Fruit fly (Drosophila melanogaster) whole organism, embryonic: ENCODE results near the gene jdp.

ENCODE experiments used
- Bdp1 ChIP-seq: fragments of 200-800 bp; sonication (Bioruptor generic); optimal IDR thresholded peaks from 3 replicates; lab custom pipeline; 2016; ENCODE audit warnings: missing biosample characterization, missing genetic modification characterization
- C15 ChIP-seq: fragments of 200-800 bp; sonication (Bioruptor generic); IDR thresholded peaks from 3 replicates; pipeline ENCODE4 v1.3.6; 2022; ENCODE audit warnings: missing biosample characterization, missing genetic modification characterization
- CG10959 ChIP-seq: fragments of 200-800 bp; sonication (Bioruptor generic); IDR thresholded peaks from 2 replicates; pipeline ENCODE4 v1.3.6; 2022; ENCODE audit warnings: missing biosample characterization, missing genetic modification characterization
- CG11093 ChIP-seq: fragments of 200-800 bp; sonication (Bioruptor generic); IDR thresholded peaks from 3 replicates; pipeline ENCODE4 v1.3.6; 2022; ENCODE audit warnings: missing biosample characterization, missing genetic modification characterization
- CG11695 ChIP-seq: fragments of 200-800 bp; sonication (Bioruptor generic); IDR thresholded peaks from 3 replicates; pipeline ENCODE4 v1.3.6; 2022; ENCODE audit warnings: missing biosample characterization, missing genetic modification characterization
- CG12769 ChIP-seq: fragments of 200-800 bp; sonication (Bioruptor generic); optimal IDR thresholded peaks from 2 replicates; lab custom pipeline; 2019; ENCODE audit warnings: missing biosample characterization, mild to moderate bottlenecking, missing genetic modification characterization, moderate library complexity
- CG14050 ChIP-seq: fragments of 200-800 bp; sonication (Bioruptor generic); IDR thresholded peaks from 3 replicates; pipeline ENCODE4 v1.3.6; 2022; ENCODE audit warnings: missing biosample characterization, missing genetic modification characterization
- CG14441 ChIP-seq: fragments of 200-800 bp; sonication (Bioruptor generic); IDR thresholded peaks from 2 replicates; pipeline ENCODE4 v1.3.6; 2022; ENCODE audit warnings: missing biosample characterization, missing genetic modification characterization
- CG17385 ChIP-seq: fragments of 200-800 bp; sonication (Bioruptor generic); optimal IDR thresholded peaks from 3 replicates; lab custom pipeline; 2018; ENCODE audit warnings: missing biosample characterization, mild to moderate bottlenecking, missing genetic modification characterization
- CG2678 ChIP-seq: fragments of 200-800 bp; sonication (Bioruptor generic); optimal IDR thresholded peaks from 3 replicates; lab custom pipeline; 2019; ENCODE audit warnings: missing biosample characterization, mild to moderate bottlenecking, missing genetic modification characterization, moderate library complexity
- CG3065 ChIP-seq: fragments of 200-800 bp; sonication (Bioruptor generic); optimal IDR thresholded peaks from 2 replicates; lab custom pipeline; 2016; ENCODE audit warnings: missing biosample characterization, missing genetic modification characterization
- CG31224 ChIP-seq: fragments of 200-800 bp; sonication (Bioruptor generic); IDR thresholded peaks from 2 replicates; pipeline ENCODE4 v1.3.6; 2022; ENCODE audit warnings: missing biosample characterization, missing genetic modification characterization
- CG3407 ChIP-seq: fragments of 200-800 bp; sonication (Bioruptor generic); optimal IDR thresholded peaks from 2 replicates; lab custom pipeline; 2018; ENCODE audit warnings: missing biosample characterization, mild to moderate bottlenecking, missing genetic modification characterization
- CG43689 ChIP-seq: fragments of 200-800 bp; sonication (Bioruptor generic); IDR thresholded peaks from 2 replicates; pipeline ENCODE4 v1.3.6; 2022; ENCODE audit warnings: missing biosample characterization, missing genetic modification characterization
- CG4707 ChIP-seq: fragments of 200-800 bp; sonication (Bioruptor generic); optimal IDR thresholded peaks from 2 replicates; lab custom pipeline; 2018; ENCODE audit warnings: missing biosample characterization, mild to moderate bottlenecking, missing genetic modification characterization, moderate library complexity
- CG6254 ChIP-seq: fragments of 200-800 bp; sonication (Bioruptor generic); optimal IDR thresholded peaks from 3 replicates; lab custom pipeline; 2017; ENCODE audit warnings: mild to moderate bottlenecking, missing biosample characterization, missing genetic modification reagents, missing genetic modification characterization
- CG6654 ChIP-seq: fragments of 200-800 bp; sonication (Bioruptor generic); optimal IDR thresholded peaks from 2 replicates; lab custom pipeline; 2017; ENCODE audit warnings: missing biosample characterization, mild to moderate bottlenecking, missing genetic modification characterization
- CG6791 ChIP-seq: fragments of 200-800 bp; sonication (Bioruptor generic); IDR thresholded peaks from 3 replicates; pipeline ENCODE4 v1.3.6; 2022; ENCODE audit warnings: missing biosample characterization, missing genetic modification characterization; ENCODE audit not compliant: partially characterized antibody
- CG7271 ChIP-seq: fragments of 200-800 bp; sonication (Bioruptor generic); optimal IDR thresholded peaks from 2 replicates; lab custom pipeline; 2018; ENCODE audit warnings: missing biosample characterization, mild to moderate bottlenecking, missing genetic modification characterization, moderate library complexity
- CG7357 ChIP-seq: fragments of 200-800 bp; sonication (Bioruptor generic); IDR thresholded peaks from 3 replicates; pipeline ENCODE4 v1.3.6; 2022; ENCODE audit warnings: missing biosample characterization, missing genetic modification characterization
- CG7987 ChIP-seq: fragments of 200-800 bp; sonication (Bioruptor generic); optimal IDR thresholded peaks from 2 replicates; lab custom pipeline; 2018; ENCODE audit warnings: missing biosample characterization, mild to moderate bottlenecking, missing genetic modification characterization, moderate library complexity
- CG8359 ChIP-seq: fragments of 200-800 bp; sonication (Bioruptor generic); optimal IDR thresholded peaks from 2 replicates; lab custom pipeline; 2017; ENCODE audit warnings: missing biosample characterization, mild to moderate bottlenecking, missing genetic modification characterization, borderline replicate concordance
- CG9215 ChIP-seq: fragments of 200-800 bp; sonication (Bioruptor generic); IDR thresholded peaks from 2 replicates; pipeline ENCODE4 v1.3.6; 2022; ENCODE audit warnings: missing biosample characterization, missing genetic modification characterization
- D19B ChIP-seq: fragments of 200-800 bp; sonication (Bioruptor generic); optimal IDR thresholded peaks from 2 replicates; lab custom pipeline; 2017; ENCODE audit warnings: missing biosample characterization, mild to moderate bottlenecking, missing genetic modification characterization
- Dbx ChIP-seq: fragments of 200-800 bp; sonication (Bioruptor generic); IDR thresholded peaks from 3 replicates; pipeline ENCODE4 v1.3.6; 2022; ENCODE audit warnings: missing biosample characterization, missing genetic modification characterization
- Doc2 ChIP-seq: fragments of 200-800 bp; sonication (Bioruptor generic); IDR thresholded peaks from 2 replicates; pipeline ENCODE4 v1.3.6; 2022; ENCODE audit warnings: missing biosample characterization, missing genetic modification characterization
- Fer3 ChIP-seq: fragments of 200-800 bp; sonication (Bioruptor generic); optimal IDR thresholded peaks from 2 replicates; lab custom pipeline; 2018; ENCODE audit warnings: missing biosample characterization, mild to moderate bottlenecking, missing genetic modification characterization, moderate library complexity
- HLH4C ChIP-seq: fragments of 200-800 bp; sonication (Bioruptor generic); IDR thresholded peaks from 3 replicates; pipeline ENCODE4 v1.3.6; 2022; ENCODE audit warnings: missing biosample characterization, missing genetic modification characterization; ENCODE audit not compliant: partially characterized antibody
- Hr78 ChIP-seq, 2 experiments: fragments of 200-800 bp in 1 of 2; fragments of >200 bp in 1 of 2; sonication (Bioruptor generic) in 1 of 2; optimal IDR thresholded peaks; 2 replicates each; lab custom pipeline; 2017 to 2019; ENCODE audit warnings: missing biosample characterization in 2 of 2, missing genetic modification characterization in 2 of 2, mild to moderate bottlenecking in 1 of 2, moderate library complexity in 1 of 2
- Jarid2 ChIP-seq: fragments of 200-800 bp; sonication (Bioruptor generic); optimal IDR thresholded peaks from 3 replicates; lab custom pipeline; 2017; ENCODE audit warnings: mild to moderate bottlenecking, missing biosample characterization, missing genetic modification reagents, missing genetic modification characterization
- Lim3 ChIP-seq: fragments of 200-800 bp; sonication (Bioruptor generic); IDR thresholded peaks from 2 replicates; pipeline ENCODE4 v1.3.6; 2022; ENCODE audit warnings: missing biosample characterization, missing genetic modification characterization
- Lpt ChIP-seq: fragments of >200 bp; optimal IDR thresholded peaks from 2 replicates; lab custom pipeline; 2018; ENCODE audit warnings: missing biosample characterization, missing genetic modification characterization
- Myb ChIP-seq: fragments of 200-800 bp; sonication (Bioruptor generic); optimal IDR thresholded peaks from 2 replicates; lab custom pipeline; 2016; ENCODE audit warnings: missing biosample characterization, missing genetic modification characterization
- NC2α ChIP-seq: fragments of 200-800 bp; sonication (Bioruptor generic); optimal IDR thresholded peaks from 2 replicates; lab custom pipeline; 2016; ENCODE audit warnings: missing biosample characterization, missing genetic modification characterization
- NK7.1 ChIP-seq: fragments of 200-800 bp; sonication (Bioruptor generic); optimal IDR thresholded peaks from 3 replicates; lab custom pipeline; 2016; ENCODE audit warnings: missing biosample characterization, missing genetic modification characterization
- Oaz ChIP-seq: fragments of 200-800 bp; sonication (Bioruptor generic); IDR thresholded peaks from 2 replicates; pipeline ENCODE4 v1.3.6; 2022; ENCODE audit warnings: missing biosample characterization, missing genetic modification characterization
- Oli ChIP-seq: fragments of 200-800 bp; sonication (Bioruptor generic); optimal IDR thresholded peaks from 2 replicates; lab custom pipeline; 2018; ENCODE audit warnings: missing biosample characterization, mild to moderate bottlenecking, missing genetic modification characterization, moderate library complexity
- Opbp ChIP-seq: fragments of 200-800 bp; sonication (Bioruptor generic); IDR thresholded peaks from 3 replicates; pipeline ENCODE4 v1.3.6; 2022; ENCODE audit warnings: missing biosample characterization, missing genetic modification characterization; ENCODE audit not compliant: partially characterized antibody
- Poxn ChIP-seq: fragments of 200-800 bp; sonication (Bioruptor generic); IDR thresholded peaks from 2 replicates; pipeline ENCODE4 v1.3.6; 2022; ENCODE audit warnings: missing biosample characterization, missing genetic modification characterization
- chn ChIP-seq: fragments of 200-800 bp; sonication (Bioruptor generic); optimal IDR thresholded peaks from 2 replicates; lab custom pipeline; 2016; ENCODE audit warnings: missing biosample characterization, missing genetic modification characterization
- dmrt11E ChIP-seq: fragments of 200-800 bp; sonication (Bioruptor generic); optimal IDR thresholded peaks from 3 replicates; lab custom pipeline; 2018; ENCODE audit warnings: missing biosample characterization, mild to moderate bottlenecking, missing genetic modification characterization, moderate library complexity
- ftz-f1 ChIP-seq: fragments of 200-800 bp; sonication (Bioruptor generic); optimal IDR thresholded peaks from 2 replicates; lab custom pipeline; 2016; ENCODE audit warnings: missing biosample characterization, missing genetic modification characterization
- jigr1 ChIP-seq: fragments of 200-800 bp; sonication (Bioruptor generic); IDR thresholded peaks from 3 replicates; pipeline ENCODE4 v1.3.6; 2022; ENCODE audit warnings: missing biosample characterization, missing genetic modification characterization
- jing ChIP-seq: fragments of 200-800 bp; sonication (Bioruptor generic); optimal IDR thresholded peaks from 2 replicates; lab custom pipeline; 2018; ENCODE audit warnings: missing biosample characterization, mild to moderate bottlenecking, missing genetic modification characterization
- jumu ChIP-seq: fragments of 200-800 bp; sonication (Bioruptor generic); optimal IDR thresholded peaks from 3 replicates; lab custom pipeline; 2016; ENCODE audit warnings: missing biosample characterization, missing genetic modification characterization
- ken ChIP-seq: fragments of 200-800 bp; sonication (Bioruptor generic); IDR thresholded peaks from 3 replicates; pipeline ENCODE4 v1.3.6; 2022; ENCODE audit warnings: missing biosample characterization, missing genetic modification characterization
- onecut ChIP-seq: fragments of 200-800 bp; sonication (Bioruptor generic); IDR thresholded peaks from 2 replicates; pipeline ENCODE4 v1.3.6; 2022; ENCODE audit warnings: missing biosample characterization, missing genetic modification characterization
- pzg ChIP-seq: fragments of 200-800 bp; sonication (Bioruptor generic); optimal IDR thresholded peaks from 3 replicates; lab custom pipeline; 2018; ENCODE audit warnings: missing biosample characterization, mild to moderate bottlenecking, missing genetic modification characterization, moderate library complexity
- row ChIP-seq: fragments of 200-800 bp; sonication (Bioruptor generic); IDR thresholded peaks from 3 replicates; pipeline ENCODE4 v1.3.6; 2022; ENCODE audit warnings: missing biosample characterization, missing genetic modification characterization
- salm ChIP-seq: fragments of 200-800 bp; sonication (Bioruptor generic); optimal IDR thresholded peaks from 2 replicates; lab custom pipeline; 2018; ENCODE audit warnings: missing biosample characterization, mild to moderate bottlenecking, missing genetic modification characterization
- tin ChIP-seq: fragments of 200-800 bp; sonication (Bioruptor generic); optimal IDR thresholded peaks from 3 replicates; lab custom pipeline; 2016; ENCODE audit warnings: missing biosample characterization, missing genetic modification characterization

The jdp gene

DNA sequence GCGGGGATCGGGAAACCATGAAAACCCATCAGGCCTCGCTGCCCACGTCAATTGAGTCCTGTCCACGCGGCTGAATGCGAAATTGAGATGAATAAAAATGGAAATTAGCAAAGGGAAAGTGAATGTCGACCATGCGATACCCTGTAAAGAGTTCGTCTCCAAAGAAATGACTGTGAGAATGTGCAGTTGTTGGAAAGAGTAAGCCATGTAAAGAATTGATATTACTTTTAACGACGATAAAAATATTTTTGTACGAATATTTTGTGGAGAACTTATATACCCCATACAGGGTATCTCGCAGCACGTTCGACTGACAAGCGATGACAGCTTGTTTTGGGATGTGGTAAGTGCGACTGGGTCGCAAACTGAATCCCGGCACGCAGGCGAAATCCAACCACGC is 25.7 kb downstream of the jdp start (continued):
- TF ChIP-seq jigr1, result no peak
- no peak for TF ChIP-seq ftz-f1 (GFP tag; lab: Kevin White, UChicago)
- TF ChIP-seq dmrt11E (tag; lab: Kevin White, UChicago), result peak; percentile 48
- TF ChIP-seq CG3407 (GFP tag; lab: Kevin White, UChicago), result no peak
- no peak for TF ChIP-seq salm
- no peak for TF ChIP-seq CG8359 (GFP tag; lab: Kevin White, UChicago)
- no peak for TF ChIP-seq tin (GFP tag; lab: Kevin White, UChicago)
- no peak for TF ChIP-seq CG7357 (GFP tag; lab: Robert Waterston, UW)
- TF ChIP-seq Poxn (GFP tag; lab: Robert Waterston, UW), result no peak
- TF ChIP-seq CG6254 (GFP tag; lab: Kevin White, UChicago), result no peak
- TF ChIP-seq CG9215 (GFP tag; lab: Robert Waterston, UW), result peak; percentile 12; the same call in 1 of the 2 replicates
- TF ChIP-seq Opbp (GFP tag; lab: Robert Waterston, UW), result no peak
- peak; percentile 39; the same call in 1 of the 2 replicates for TF ChIP-seq CG10959 (GFP tag; lab: Robert Waterston, UW)
- TF ChIP-seq Jarid2, result no peak
- TF ChIP-seq Lim3 (GFP tag; lab: Robert Waterston, UW), result no peak
- TF ChIP-seq Oaz (GFP tag; lab: Robert Waterston, UW), result no peak
- no peak for TF ChIP-seq CG14050
- 0 out of 2 replicates have a peak, but pooled peaks have one; percentile 24 for TF ChIP-seq CG31224 (GFP tag; lab: Robert Waterston, UW)
- peak; percentile 35; the same call in 1 of the 2 replicates for TF ChIP-seq CG14441 (GFP tag; lab: Robert Waterston, UW)
- TF ChIP-seq CG7271 (tag; lab: Kevin White, UChicago), result peak; percentile 31
- peak; percentile 18 for TF ChIP-seq chn (GFP tag; lab: Kevin White, UChicago)
- no peak for TF ChIP-seq Doc2 (GFP tag; lab: Robert Waterston, UW)
- TF ChIP-seq CG4707 (GFP tag; lab: Kevin White, UChicago), result no peak
- no peak for TF ChIP-seq NK7.1 (GFP tag; lab: Kevin White, UChicago)
- TF ChIP-seq Fer3 (tag; lab: Kevin White, UChicago), result no peak
- no peak for TF ChIP-seq CG3065 (GFP tag; lab: Kevin White, UChicago)
- TF ChIP-seq Bdp1 (GFP tag; lab: Kevin White, UChicago), result no peak
- 0 out of 3 replicates have a peak, but pooled peaks have one; percentile 20 for TF ChIP-seq CG11093 (GFP tag; lab: Robert Waterston, UW)
- no peak for TF ChIP-seq Lpt
- TF ChIP-seq CG17385 (GFP tag; lab: Kevin White, UChicago), result no peak
- no peak for TF ChIP-seq Dbx (GFP tag; lab: Robert Waterston, UW)
- peak; percentile 21 for TF ChIP-seq jing (GFP tag; lab: Kevin White, UChicago)
- peak; percentile 11 for TF ChIP-seq CG12769
- peak; percentile 30 for TF ChIP-seq Oli (tag; lab: Kevin White, UChicago)
- TF ChIP-seq NC2α (GFP tag; lab: Kevin White, UChicago), result no peak
- peak; percentile 11 for TF ChIP-seq jumu (GFP tag; lab: Kevin White, UChicago)
- TF ChIP-seq HLH4C (GFP tag; lab: Robert Waterston, UW), result no peak
- TF ChIP-seq CG43689 (GFP tag; lab: Robert Waterston, UW), result no peak
- TF ChIP-seq D19B (GFP tag; lab: Kevin White, UChicago), result peak; percentile 65
- no peak for TF ChIP-seq CG7987 (GFP tag; lab: Kevin White, UChicago)
- no peak for TF ChIP-seq CG2678 (tag; lab: Kevin White, UChicago)
- TF ChIP-seq CG6654 (GFP tag; lab: Kevin White, UChicago), result no peak
- no peak for TF ChIP-seq Hr78 (GFP tag; optimal IDR thresholded peaks at IDR 0.05; lab: Kevin White, UChicago)
- TF ChIP-seq row (GFP tag; lab: Robert Waterston, UW), result no peak
- TF ChIP-seq C15 (GFP tag; lab: Robert Waterston, UW), result no peak
- TF ChIP-seq pzg (GFP tag; lab: Kevin White, UChicago), result no peak
- TF ChIP-seq CG11695 (GFP tag; lab: Robert Waterston, UW), result 0 out of 3 replicates have a peak, but pooled peaks have one; percentile 49
- no peak for TF ChIP-seq CG6791 (GFP tag; lab: Robert Waterston, UW)
- no peak for TF ChIP-seq onecut
- no peak for TF ChIP-seq ken
- peak; percentile 1 for TF ChIP-seq Myb (GFP tag; lab: Kevin White, UChicago)
